Fruit fly (Drosophila melanogaster) Kc167 (cell line): ENCODE measurements around the gene boss.

ENCODE experiments used
- Sin3A ChIP-seq: fragments of >200 bp; optimal IDR thresholded peaks from 2 replicates; lab custom pipeline; 2018; ENCODE audit warnings: missing external identifiers
- h ChIP-seq: fragments of >200 bp; optimal IDR thresholded peaks from 3 replicates; lab custom pipeline; 2018; ENCODE audit warnings: missing external identifiers
- insv ChIP-seq: fragments of >200 bp; optimal IDR thresholded peaks from 3 replicates; lab custom pipeline; 2018; ENCODE audit warnings: missing external identifiers
- psq ChIP-seq: fragments of >200 bp; optimal IDR thresholded peaks from 2 replicates; lab custom pipeline; 2017; ENCODE audit warnings: missing external identifiers
- ttk ChIP-seq: sonication (Bioruptor generic); optimal IDR thresholded peaks from 2 replicates; lab custom pipeline; 2017; ENCODE audit warnings: missing external identifiers

dm6 chr3R:25941310-25941709 lies 20.5 kb upstream of the boss start:
- no peak for TF ChIP-seq h (lab: Kevin White, UChicago)
- no peak for TF ChIP-seq Sin3A (lab: Kevin White, UChicago)
- TF ChIP-seq insv (lab: Kevin White, UChicago), result no peak
- TF ChIP-seq psq (lab: Kevin White, UChicago), result no peak
- no peak for TF ChIP-seq ttk (lab: Kevin White, UChicago)
